Worm (Caenorhabditis elegans): Measurements from ENCODE around the gene C08E8.9.

DNA sequence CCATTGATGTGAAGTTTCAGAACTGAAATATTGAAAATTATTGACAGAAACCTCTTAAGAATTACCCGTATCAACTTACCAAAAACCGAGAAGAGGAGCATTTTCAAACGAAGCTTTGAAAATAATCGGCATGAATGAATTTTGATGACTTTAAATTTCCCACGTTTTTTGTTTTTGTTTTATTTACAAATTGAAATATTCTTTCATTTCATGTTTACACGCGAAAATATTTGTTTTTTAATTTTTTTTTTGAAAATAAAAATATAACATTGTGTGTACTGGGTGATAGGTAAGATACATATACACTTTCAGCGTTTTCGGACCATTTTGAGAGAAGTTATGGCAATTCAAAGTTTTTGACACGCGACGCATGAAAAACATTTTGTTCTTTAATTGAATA is 31.0 kb downstream of the C08E8.9 start, which contains the start of gene Y51A2B.9:
- TF ChIP-seq lsy-2 (tag; optimal IDR thresholded peaks at IDR 0.05) = no peak
- TF ChIP-seq aha-1 (tag; optimal IDR thresholded peaks at IDR 0.05) = no peak
- TF ChIP-seq nhr-77 (tag; optimal IDR thresholded peaks at IDR 0.05) = no peak
- no peak for TF ChIP-seq nhr-20 (tag; optimal IDR thresholded peaks at IDR 0.05)
